Fruit fly (Drosophila melanogaster) whole organism, larva: ENCODE results near the gene CG16964.
"Not testable (repeated sequence)": the region's sequence is repeated elsewhere in the genome, so short reads cannot be mapped to it uniquely, and the experiment has no call there.

Experiments used
- noc ChIP-seq: fragments of 200-800 bp; sonication (Bioruptor generic); optimal IDR thresholded peaks from 3 replicates; lab custom pipeline; 2019; ENCODE audit warnings: missing biosample characterization, mild to moderate bottlenecking, missing genetic modification characterization, moderate library complexity

CG16964 gene

DNA sequence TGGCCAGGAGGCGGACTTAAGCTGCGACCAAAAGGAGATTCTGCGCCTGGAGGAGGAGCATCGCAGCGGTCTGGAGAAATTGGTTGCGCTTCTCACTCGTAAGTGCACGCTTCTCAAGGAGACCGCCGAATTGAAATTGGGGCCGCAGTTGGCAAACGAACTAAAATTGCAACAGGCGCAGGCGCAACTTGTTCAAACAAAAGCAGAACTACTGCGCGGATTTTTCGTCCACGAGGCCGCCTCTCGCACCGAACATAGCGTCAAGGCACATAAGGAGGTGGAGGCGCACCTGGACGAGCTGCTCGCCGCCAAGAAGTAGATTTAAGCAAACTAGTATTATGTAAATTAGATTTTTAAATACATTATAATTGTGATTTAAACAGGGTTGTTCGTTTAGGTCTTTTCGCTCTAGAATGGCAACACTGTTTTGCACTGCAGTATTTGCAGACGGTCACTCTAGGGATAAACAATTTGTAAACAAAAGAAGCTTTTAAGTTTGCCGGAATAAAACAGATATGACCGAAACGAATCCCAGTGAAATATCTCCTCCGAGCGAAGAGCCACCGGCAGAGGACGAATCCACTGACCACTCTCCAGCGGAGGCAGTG lies 42.8 kb downstream of the CG16964 start, which contains the start of gene escl:
TSS of gene escl (plus strand) at position 470 of the 608 bp plus-strand sequence.
- TF ChIP-seq noc (tag; lab: Kevin White, UChicago), result no peak

- TF ChIP-seq noc (tag; lab: Kevin White, UChicago), result not testable (repeated sequence)
Measured at dm6 chr2L:11992602-11993001, 44.9 kb downstream of the CG16964 start, which contains the start of gene Ada1-2. Gene Ada1-2, plus strand, starts transcription at chr2L:11992902.

- TF ChIP-seq noc (tag; lab: Kevin White, UChicago), result not testable (repeated sequence)
Measured at dm6 chr2L:11995332-11995790, 47.6 kb downstream of the CG16964 start, which contains the start of the genes CG18789 and Qtzl. Gene CG18789, minus strand, starts transcription at chr2L:11995432. Gene Qtzl, plus strand, starts transcription at chr2L:11995740.

dm6 chr2L:11996509-11996908 lies 48.8 kb downstream of the CG16964 start, which contains the start of gene Ada1-1:
Gene Ada1-1, plus strand, starts transcription at chr2L:11996809.
- not testable (repeated sequence) for TF ChIP-seq noc (tag; lab: Kevin White, UChicago)
